Worm (Caenorhabditis elegans) whole organism, L4/young adult: Measurements from ENCODE around the gene unc-93.
A peak's percentile ranks its signal among the peaks of the same experiment; 100 is the strongest.

Experiments used
- W03F9.2 ChIP-seq: fragments of 150-350 bp; optimal IDR thresholded peaks from 2 replicates; lab custom pipeline; 2014; ENCODE audit warnings: missing biosample characterization, missing genetic modification characterization
- dao-5 ChIP-seq: sonication (generic microtip); optimal IDR thresholded peaks from 2 replicates; lab custom pipeline; 2016; ENCODE audit warnings: missing genotype, missing genetic modification characterization, moderate library complexity, missing compliant biosample characterization
- him-1 ChIP-seq: sonication (generic microtip); optimal IDR thresholded peaks from 2 replicates; lab custom pipeline; 2016; ENCODE audit warnings: missing genotype, missing genetic modification reagents, missing genetic modification characterization, missing compliant biosample characterization

Gene unc-93

ce11 chrIII:3634158-3634557, 10.0 kb upstream of the unc-93 start:
- no peak for TF ChIP-seq dao-5 (tag; lab: Kevin White, UChicago)

ce11 chrIII:3634873-3635272, 9.3 kb upstream of the unc-93 start:
- no peak for TF ChIP-seq him-1
- no peak for TF ChIP-seq W03F9.2 (tag; lab: Kevin White, UChicago)
- TF ChIP-seq dao-5 (tag; lab: Kevin White, UChicago) = no peak

- TF ChIP-seq W03F9.2 (tag; lab: Kevin White, UChicago) = no peak
- no peak for TF ChIP-seq him-1
- TF ChIP-seq dao-5 (tag; lab: Kevin White, UChicago) = no peak
Observed at ce11 chrIII:3635844-3636243, 8.3 kb upstream of the unc-93 start, which contains the start of gene rilp-1. TSS of gene rilp-1 (plus strand) at chrIII:3636144.

ce11 chrIII:3637251-3637989, 6.8 kb upstream of the unc-93 start:
- TF ChIP-seq him-1 (no peak), dao-5 (tag; lab: Kevin White, UChicago) (no peak), W03F9.2 (tag; lab: Kevin White, UChicago) (no peak)

- no peak for TF ChIP-seq him-1
- no peak for TF ChIP-seq dao-5 (tag; lab: Kevin White, UChicago)
- TF ChIP-seq W03F9.2 (tag; lab: Kevin White, UChicago) = no peak
Observed at ce11 chrIII:3643602-3644001, 573 bp upstream of the unc-93 start.

- TF ChIP-seq him-1 (no peak), dao-5 (tag; lab: Kevin White, UChicago) (no peak), W03F9.2 (tag; lab: Kevin White, UChicago) (no peak)
Observed at ce11 chrIII:3649305-3649704, 5.1 kb downstream of the unc-93 start.

- TF ChIP-seq dao-5 (tag; lab: Kevin White, UChicago) (no peak), W03F9.2 (tag; lab: Kevin White, UChicago) (peak; percentile 3), him-1 (no peak)
Observed at ce11 chrIII:3650266-3650665, 6.1 kb downstream of the unc-93 start.

ce11 chrIII:3650677-3651315, 6.6 kb downstream of the unc-93 start, which contains the start of the genes madf-8 and gsr-1:
TSS of gene madf-8 (minus strand) at chrIII:3650832.
TSS of gene gsr-1 (plus strand) at chrIII:3650907.
- TF ChIP-seq dao-5 (tag; lab: Kevin White, UChicago) = no peak
- no peak for TF ChIP-seq him-1
- TF ChIP-seq W03F9.2 (tag; lab: Kevin White, UChicago) = no peak

- TF ChIP-seq him-1 = no peak
- no peak for TF ChIP-seq W03F9.2 (tag; lab: Kevin White, UChicago)
- no peak for TF ChIP-seq dao-5 (tag; lab: Kevin White, UChicago)
Observed at ce11 chrIII:3652427-3652826, 8.3 kb downstream of the unc-93 start.

ce11 chrIII:3652964-3653363, 8.8 kb downstream of the unc-93 start:
- no peak for TF ChIP-seq W03F9.2 (tag; lab: Kevin White, UChicago)
- TF ChIP-seq him-1 = no peak
- no peak for TF ChIP-seq dao-5 (tag; lab: Kevin White, UChicago)

- TF ChIP-seq him-1 = no peak
- no peak for TF ChIP-seq W03F9.2 (tag; lab: Kevin White, UChicago)
- no peak for TF ChIP-seq dao-5 (tag; lab: Kevin White, UChicago)
Observed at ce11 chrIII:3657479-3657878, 13.3 kb downstream of the unc-93 start, which contains the start of gene C46F11.5. TSS of gene C46F11.5 (minus strand) at chrIII:3657606.

- TF ChIP-seq dao-5 (tag; lab: Kevin White, UChicago) (no peak), him-1 (peak; percentile 62), W03F9.2 (tag; lab: Kevin White, UChicago) (peak; percentile 27)
Observed at ce11 chrIII:3664224-3664623, 20.0 kb downstream of the unc-93 start, which contains the start of gene C46F11.4. TSS of gene C46F11.4 (minus strand) at chrIII:3664304.

- TF ChIP-seq him-1 = no peak
- no peak for TF ChIP-seq W03F9.2 (tag; lab: Kevin White, UChicago)
- no peak for TF ChIP-seq dao-5 (tag; lab: Kevin White, UChicago)
Observed at ce11 chrIII:3670336-3670735, 26.2 kb downstream of the unc-93 start, which contains the start of gene C46F11.6. TSS of gene C46F11.6 (minus strand) at chrIII:3670436.

ce11 chrIII:3670984-3671383, 26.8 kb downstream of the unc-93 start:
- no peak for TF ChIP-seq W03F9.2 (tag; lab: Kevin White, UChicago)
